Fruit fly (Drosophila melanogaster): ENCODE results near the gene CG34299.

Gene CG34299

DNA sequence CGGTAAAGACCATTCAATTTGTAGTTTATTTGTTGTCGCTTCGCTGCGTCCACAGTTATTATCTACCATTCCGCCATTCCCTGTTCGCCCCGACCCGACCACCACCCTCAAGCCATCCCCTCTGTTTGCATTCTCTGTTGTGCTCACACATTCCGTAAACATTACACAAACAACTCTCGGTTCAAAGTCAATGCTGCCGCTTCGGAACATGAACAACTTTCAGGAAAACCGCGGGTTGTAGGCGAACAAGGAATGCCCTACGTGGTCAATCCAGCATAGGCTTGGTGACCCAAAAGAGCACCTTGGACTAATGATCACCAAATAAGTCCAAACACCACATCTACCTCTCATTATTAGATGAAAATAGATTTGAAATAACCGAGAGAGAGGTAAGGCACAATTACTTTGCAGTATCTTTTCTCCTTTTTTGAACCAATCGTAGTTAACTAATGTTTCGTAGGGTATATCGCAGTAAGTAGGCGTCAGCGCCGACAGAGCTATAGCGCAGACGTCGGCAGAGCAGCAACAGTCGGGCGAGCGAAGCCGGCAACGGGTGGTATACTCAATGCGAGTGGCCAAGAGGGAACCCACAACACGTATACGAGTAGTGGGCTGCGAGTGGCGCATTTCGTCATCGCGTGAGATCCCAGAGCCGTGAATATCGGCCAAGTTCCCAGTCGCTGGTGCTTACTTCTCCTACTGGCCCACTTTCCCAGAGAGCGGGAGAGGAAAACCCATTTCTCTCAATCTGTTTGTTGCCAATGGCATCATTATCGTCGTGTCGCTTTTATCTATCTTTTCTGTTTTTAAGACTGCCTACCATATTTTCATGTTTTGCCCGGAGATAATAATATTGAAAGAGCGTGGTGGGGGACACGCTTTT is 46.0 kb upstream of the CG34299 start (continued):
- TF ChIP-seq achi (GFP tag; optimal IDR thresholded peaks at IDR 0.05), result peak; percentile 80
- peak; percentile 94 for TF ChIP-seq Eip78C (GFP tag)
- peak; percentile 33 for TF ChIP-seq Smox (GFP tag; optimal IDR thresholded peaks at IDR 0.05)
- TF ChIP-seq fd85E (GFP tag; optimal IDR thresholded peaks at IDR 0.05), result peak; percentile 13
- peak; percentile 75; the same call in 2 of the 3 replicates for TF ChIP-seq eg (GFP tag; IDR thresholded peaks at IDR 0.05)
- TF ChIP-seq Hr39 (GFP tag; optimal IDR thresholded peaks at IDR 0.05), result peak; percentile 40
- peak; percentile 72 for TF ChIP-seq CG11762 (GFP tag; optimal IDR thresholded peaks at IDR 0.05; ENCODE audit: insufficient read depth)
- TF ChIP-seq Sox14 (GFP tag; optimal IDR thresholded peaks at IDR 0.05), result peak; percentile 40
- TF ChIP-seq topi (GFP tag; optimal IDR thresholded peaks at IDR 0.05), result peak; percentile 59
- TF ChIP-seq Met (GFP tag; optimal IDR thresholded peaks at IDR 0.05), result peak; percentile 65
- peak; percentile 66 for TF ChIP-seq CG6808 (GFP tag; optimal IDR thresholded peaks at IDR 0.05)

dm6 chr3R:30204004-30204603 is 45.3 kb upstream of the CG34299 start:
- TF ChIP-seq svp (GFP tag) (peak; percentile 19), lz (GFP tag; optimal IDR thresholded peaks at IDR 0.05) (no peak)

DNA sequence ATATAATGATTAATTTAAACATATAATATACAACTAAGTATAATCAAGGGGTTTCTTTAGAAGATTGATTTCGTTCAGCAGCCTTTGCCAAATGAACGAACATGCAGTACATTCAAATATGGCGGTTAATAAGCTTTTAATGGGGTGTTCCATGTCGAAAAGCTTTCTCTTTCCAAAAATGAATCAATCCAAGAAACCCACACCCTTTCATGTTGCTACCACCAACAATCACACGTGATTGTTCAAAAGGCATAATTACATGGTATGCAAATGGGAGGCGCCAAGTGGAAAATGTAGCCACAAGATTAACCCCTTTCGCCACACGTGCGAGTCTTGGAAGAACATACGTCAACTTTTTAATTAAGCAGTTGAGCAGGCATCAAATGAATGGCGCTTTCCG is 43.4 kb upstream of the CG34299 start:
- no peak for TF ChIP-seq net (GFP tag; optimal IDR thresholded peaks at IDR 0.05)
- 0 out of 3 replicates have a peak, but pooled peaks have one; percentile 10 for TF ChIP-seq eg (GFP tag; IDR thresholded peaks at IDR 0.05)
- TF ChIP-seq esn (GFP tag; optimal IDR thresholded peaks at IDR 0.05), result peak; percentile 1
- TF ChIP-seq CG6854 (GFP tag; optimal IDR thresholded peaks at IDR 0.05), result no peak
- TF ChIP-seq Eip78C (GFP tag), result peak; percentile 4

- TF ChIP-seq CG3919 (GFP tag; optimal IDR thresholded peaks at IDR 0.05), result no peak
- no peak for TF ChIP-seq CG8319 (GFP tag; optimal IDR thresholded peaks at IDR 0.05)
- TF ChIP-seq CG10669 (GFP tag; optimal IDR thresholded peaks at IDR 0.05), result no peak
- no peak for TF ChIP-seq OdsH (GFP tag; optimal IDR thresholded peaks at IDR 0.05)
- TF ChIP-seq CG6792 (GFP tag; optimal IDR thresholded peaks at IDR 0.05), result no peak
- TF ChIP-seq Sox14 (GFP tag; optimal IDR thresholded peaks at IDR 0.05), result no peak
- TF ChIP-seq CG7368 (GFP tag; optimal IDR thresholded peaks at IDR 0.05), result no peak
- TF ChIP-seq CG6163 (GFP tag; IDR thresholded peaks at IDR 0.05), result no peak
- TF ChIP-seq pdm3 (GFP tag; optimal IDR thresholded peaks at IDR 0.05), result no peak
- no peak for TF ChIP-seq vri (GFP tag; optimal IDR thresholded peaks at IDR 0.05)
- TF ChIP-seq CG9139 (GFP tag; optimal IDR thresholded peaks at IDR 0.05), result no peak
- TF ChIP-seq Lpt (GFP tag; optimal IDR thresholded peaks at IDR 0.05), result no peak
- TF ChIP-seq CG8632 (GFP tag; optimal IDR thresholded peaks at IDR 0.05), result no peak
- TF ChIP-seq Smox (GFP tag; optimal IDR thresholded peaks at IDR 0.05), result no peak
- no peak for TF ChIP-seq CG6854 (GFP tag; optimal IDR thresholded peaks at IDR 0.05)
- no peak for TF ChIP-seq Ets96B (tag; optimal IDR thresholded peaks at IDR 0.05)
- TF ChIP-seq CG8119 (GFP tag; IDR thresholded peaks at IDR 0.05), result no peak
- no peak for TF ChIP-seq lz (GFP tag; optimal IDR thresholded peaks at IDR 0.05)
Measured at dm6 chr3R:30208011-30208410, 41.4 kb upstream of the CG34299 start.

DNA sequence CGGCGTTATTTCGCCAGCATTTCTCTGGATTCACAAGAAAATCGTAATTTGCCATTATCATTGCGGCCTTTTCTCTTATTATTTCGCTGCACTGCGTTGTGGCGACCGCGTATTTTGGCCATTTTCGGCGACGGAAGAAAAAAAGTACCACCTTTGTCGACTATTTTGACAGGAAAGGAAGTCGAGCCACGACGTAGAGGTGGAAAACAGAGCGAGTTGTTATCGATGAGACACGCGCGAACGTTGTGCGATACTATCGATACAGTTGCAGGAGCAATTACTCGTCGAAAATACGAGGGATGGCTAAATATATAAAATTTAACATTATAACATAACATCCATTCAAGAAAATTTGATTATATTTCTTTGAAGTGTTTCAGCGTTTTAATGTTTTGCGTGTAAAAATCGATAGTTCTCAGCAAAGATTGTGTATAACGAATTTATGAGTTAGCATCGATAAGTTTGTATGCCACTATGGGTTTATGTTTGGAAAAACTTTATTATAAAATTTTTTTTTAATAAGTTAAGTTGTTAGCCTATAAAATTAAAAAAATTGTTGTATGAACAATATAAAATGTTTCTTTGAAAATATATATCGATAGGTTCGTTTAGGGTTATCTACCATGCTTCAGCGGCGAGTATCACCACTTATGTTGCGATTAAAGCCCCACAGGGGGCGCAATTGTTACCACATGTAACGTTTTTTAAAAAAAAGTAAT is 40.5 kb upstream of the CG34299 start, which contains the start of gene RpS7:
Gene RpS7, minus strand, starts transcription at position 255 of the 719 bp plus-strand sequence.
- TF ChIP-seq Sox15 (GFP tag; optimal IDR thresholded peaks at IDR 0.05) (no peak), fd85E (GFP tag; optimal IDR thresholded peaks at IDR 0.05) (peak; percentile 57), Sox102F (GFP tag; optimal IDR thresholded peaks at IDR 0.05) (peak; percentile 73), CG10669 (GFP tag; optimal IDR thresholded peaks at IDR 0.05) (peak; percentile 63), Ets96B (tag; optimal IDR thresholded peaks at IDR 0.05) (peak; percentile 39), CG9139 (GFP tag; optimal IDR thresholded peaks at IDR 0.05) (peak; percentile 76), CG6854 (GFP tag; optimal IDR thresholded peaks at IDR 0.05) (peak; percentile 94), Blimp-1 (GFP tag; optimal IDR thresholded peaks at IDR 0.05) (peak; percentile 49), CG1621 (tag; optimal IDR thresholded peaks at IDR 0.05) (peak; percentile 60), CG6163 (GFP tag; IDR thresholded peaks at IDR 0.05) (peak; percentile 69), CG10631 (GFP tag; optimal IDR thresholded peaks at IDR 0.05) (peak; percentile 56), CG8319 (GFP tag; optimal IDR thresholded peaks at IDR 0.05) (peak; percentile 61), fd59A (GFP tag; optimal IDR thresholded peaks at IDR 0.05) (no peak), CG34406 (GFP tag; optimal IDR thresholded peaks at IDR 0.05) (peak; percentile 71), CG8632 (GFP tag; optimal IDR thresholded peaks at IDR 0.05) (peak; percentile 59), CG6792 (GFP tag; optimal IDR thresholded peaks at IDR 0.05) (peak; percentile 35), acj6 (GFP tag; optimal IDR thresholded peaks at IDR 0.05) (peak; percentile 46), net (GFP tag; optimal IDR thresholded peaks at IDR 0.05) (peak; percentile 75), Met (GFP tag; optimal IDR thresholded peaks at IDR 0.05) (peak; percentile 59), Hr38 (GFP tag; optimal IDR thresholded peaks at IDR 0.05) (no peak)

All from whole organism, prepupa.